Worm (Caenorhabditis elegans) whole organism, L2 larva: ENCODE results near the gene F55A11.1.
A peak's percentile ranks its signal among the peaks of the same experiment; 100 is the strongest.

ENCODE experiments used
- C34F6.9 ChIP-seq: fragments of 150-350 bp; optimal IDR thresholded peaks from 2 replicates; lab custom pipeline; 2014; ENCODE audit warnings: missing biosample characterization, missing genetic modification characterization
- R02D3.7 ChIP-seq: fragments of 150-350 bp; optimal IDR thresholded peaks from 2 replicates; lab custom pipeline; 2014; ENCODE audit warnings: missing biosample characterization, missing genetic modification characterization
- Y55F3AM.14 ChIP-seq: fragments of 200-800 bp; sonication (Bioruptor generic); optimal IDR thresholded peaks from 2 replicates; lab custom pipeline; 2018; ENCODE audit warnings: mild to moderate bottlenecking, missing genetic modification characterization, missing compliant biosample characterization
- aly-2 ChIP-seq: fragments of 150-350 bp; optimal IDR thresholded peaks from 2 replicates; lab custom pipeline; 2014; ENCODE audit warnings: missing biosample characterization, missing genetic modification characterization
- ceh-16 ChIP-seq: fragments of 150-350 bp; optimal IDR thresholded peaks from 2 replicates; lab custom pipeline; 2014; ENCODE audit warnings: missing biosample characterization, missing genetic modification characterization
- crh-2 ChIP-seq: sonication (generic microtip); optimal IDR thresholded peaks from 2 replicates; lab custom pipeline; 2017; ENCODE audit warnings: missing biosample characterization, missing genetic modification characterization
- dmd-4 ChIP-seq: sonication (generic microtip); optimal IDR thresholded peaks from 2 replicates; lab custom pipeline; 2017; ENCODE audit warnings: missing biosample characterization, missing genetic modification characterization
- egl-27 ChIP-seq: sonication (generic microtip); optimal IDR thresholded peaks from 3 replicates; lab custom pipeline; 2017; ENCODE audit warnings: missing biosample characterization, missing genetic modification reagents, missing genetic modification characterization
- fos-1 ChIP-seq: fragments of 150-350 bp; optimal IDR thresholded peaks from 2 replicates; lab custom pipeline; 2014; ENCODE audit warnings: missing biosample characterization, missing genetic modification characterization
- gmeb-1 ChIP-seq: fragments of 150-350 bp; optimal IDR thresholded peaks from 2 replicates; lab custom pipeline; 2014; ENCODE audit warnings: missing biosample characterization, missing genetic modification characterization
- lin-11 ChIP-seq: fragments of 150-350 bp; sonication (generic microtip); optimal IDR thresholded peaks from 2 replicates; lab custom pipeline; 2014; ENCODE audit warnings: missing biosample characterization, missing genetic modification characterization, inconsistent platforms, mixed read lengths
- lin-39 ChIP-seq: fragments of 150-350 bp; optimal IDR thresholded peaks from 2 replicates; lab custom pipeline; 2014; ENCODE audit warnings: missing biosample characterization, missing genetic modification reagents, missing genetic modification characterization
- lsy-2 ChIP-seq, 2 experiments: fragments of 150-350 bp in 1 of 2; sonication (generic microtip) in 1 of 2; optimal IDR thresholded peaks; 2 replicates each; lab custom pipeline; 2014 to 2017; ENCODE audit warnings: missing biosample characterization in 2 of 2, missing genetic modification characterization in 2 of 2
- mbf-1 ChIP-seq: sonication (generic microtip); optimal IDR thresholded peaks from 2 replicates; lab custom pipeline; 2017; ENCODE audit warnings: missing biosample characterization, missing genetic modification characterization
- mdl-1 ChIP-seq, 2 experiments: fragments of 150-350 bp in 1 of 2; sonication (generic microtip) in 1 of 2; optimal IDR thresholded peaks; 2 replicates each; lab custom pipeline; 2017; ENCODE audit warnings: missing biosample characterization in 2 of 2, missing genetic modification characterization in 2 of 2
- nhr-10 ChIP-seq: sonication (generic microtip); optimal IDR thresholded peaks from 2 replicates; lab custom pipeline; 2017; ENCODE audit warnings: missing biosample characterization, missing genetic modification characterization
- nhr-11 ChIP-seq: fragments of 150-350 bp; optimal IDR thresholded peaks from 2 replicates; lab custom pipeline; 2014; ENCODE audit warnings: missing biosample characterization, missing genetic modification characterization
- nhr-12 ChIP-seq: fragments of 150-350 bp; optimal IDR thresholded peaks from 2 replicates; lab custom pipeline; 2014; ENCODE audit warnings: missing biosample characterization, missing genetic modification characterization
- nhr-21 ChIP-seq: fragments of 150-350 bp; optimal IDR thresholded peaks from 2 replicates; lab custom pipeline; 2014; ENCODE audit warnings: missing biosample characterization, missing genetic modification characterization
- nhr-237 ChIP-seq: fragments of 150-350 bp; optimal IDR thresholded peaks from 2 replicates; lab custom pipeline; 2014; ENCODE audit warnings: missing biosample characterization, missing genetic modification characterization
- nhr-6 ChIP-seq: fragments of 150-350 bp; optimal IDR thresholded peaks from 2 replicates; lab custom pipeline; 2014; ENCODE audit warnings: missing biosample characterization, missing genetic modification characterization
- peb-1 ChIP-seq: fragments of 150-350 bp; optimal IDR thresholded peaks from 2 replicates; lab custom pipeline; 2014; ENCODE audit warnings: missing biosample characterization, missing genetic modification characterization
- sma-3 ChIP-seq: sonication (generic microtip); optimal IDR thresholded peaks from 2 replicates; lab custom pipeline; 2016; ENCODE audit warnings: missing genetic modification reagents, missing genetic modification characterization, missing compliant biosample characterization
- sma-9 ChIP-seq, 2 experiments: fragments of 150-350 bp in 1 of 2; sonication (generic microtip) in 1 of 2; optimal IDR thresholded peaks; 2 replicates each; lab custom pipeline; 2014 to 2016; ENCODE audit warnings: missing genetic modification characterization in 2 of 2, mild to moderate bottlenecking in 1 of 2, missing biosample characterization in 1 of 2, missing compliant biosample characterization in 1 of 2, missing genetic modification reagents in 1 of 2, moderate library complexity in 1 of 2
- unc-55 ChIP-seq: fragments of 150-350 bp; sonication (generic microtip); optimal IDR thresholded peaks from 3 replicates; lab custom pipeline; 2014; ENCODE audit warnings: missing biosample characterization, missing genetic modification reagents, missing genetic modification characterization
- ztf-1 ChIP-seq: fragments of 200-800 bp; sonication (Bioruptor generic); conservative IDR thresholded peaks from 2 replicates; pipeline ENCODE4 v1.3.6; 2022; ENCODE audit warnings: missing genetic modification characterization, missing compliant biosample characterization
- ztf-11 ChIP-seq: sonication (generic microtip); optimal IDR thresholded peaks from 2 replicates; lab custom pipeline; 2017; ENCODE audit warnings: missing biosample characterization, missing genetic modification characterization
- ztf-4 ChIP-seq: fragments of 150-350 bp; optimal IDR thresholded peaks from 2 replicates; lab custom pipeline; 2014; ENCODE audit warnings: missing biosample characterization, missing genetic modification characterization

The F55A11.1 gene

DNA sequence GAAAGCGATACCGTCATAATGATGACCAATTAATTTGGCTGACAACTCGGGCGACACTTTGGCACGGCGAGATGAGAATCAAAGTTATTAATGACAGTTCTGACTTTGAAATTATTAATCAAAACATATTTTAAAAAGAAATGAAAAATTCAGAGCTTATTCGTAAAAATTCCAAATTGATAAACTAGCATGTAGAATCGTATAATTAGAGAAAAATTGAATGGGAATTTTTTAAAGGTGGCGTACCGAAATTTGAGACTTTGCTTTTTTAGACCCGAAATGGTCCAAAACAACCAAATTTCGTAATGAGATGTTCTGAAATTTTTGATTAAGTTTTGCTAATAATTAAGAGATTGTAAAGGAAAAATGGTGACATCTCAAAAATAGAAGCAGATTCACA, 38.2 kb downstream of the F55A11.1 start, which contains the start of gene daf-11:
Gene daf-11 (minus strand): TSS at position 101 of the 400 bp plus-strand sequence.
- TF ChIP-seq mdl-1 (tag; optimal IDR thresholded peaks at IDR 0.05; lab: Kevin White, UChicago) = no peak
- no peak for TF ChIP-seq mbf-1 (tag; lab: Kevin White, UChicago)
- TF ChIP-seq sma-9 (GFP tag; optimal IDR thresholded peaks at IDR 0.05; lab: Kevin White, UChicago) = no peak
- no peak for TF ChIP-seq sma-9 (tag; optimal IDR thresholded peaks at IDR 0.05; lab: Kevin White, UChicago)
- no peak for TF ChIP-seq lsy-2 (tag; optimal IDR thresholded peaks at IDR 0.05; lab: Kevin White, UChicago)
- TF ChIP-seq ztf-4 = no peak
- TF ChIP-seq nhr-10 (tag; lab: Kevin White, UChicago) = no peak
- no peak for TF ChIP-seq nhr-237 (tag; lab: Kevin White, UChicago)
- no peak for TF ChIP-seq unc-55 (GFP tag; lab: Kevin White, UChicago)
- no peak for TF ChIP-seq sma-3
- TF ChIP-seq nhr-6 (tag; lab: Kevin White, UChicago) = no peak
- no peak for TF ChIP-seq egl-27 (tag; lab: Kevin White, UChicago)
- no peak for TF ChIP-seq R02D3.7 (tag; lab: Kevin White, UChicago)
- TF ChIP-seq lin-39 (tag; lab: Kevin White, UChicago) = no peak
- TF ChIP-seq C34F6.9 (tag; lab: Kevin White, UChicago) = no peak

- TF ChIP-seq ztf-1 (GFP tag; lab: Robert Waterston, UW) = no peak
- TF ChIP-seq lin-11 = no peak
- no peak for TF ChIP-seq ztf-4
- TF ChIP-seq Y55F3AM.14 (GFP tag; lab: Kevin White, UChicago) = no peak
- no peak for TF ChIP-seq nhr-21 (tag; lab: Kevin White, UChicago)
These were observed 41.3 kb downstream of the F55A11.1 start for ce11 chrV:11722858-11723257.

ce11 chrV:11716930-11717329, 47.3 kb downstream of the F55A11.1 start:
- TF ChIP-seq fos-1 (tag; lab: Kevin White, UChicago) = peak; percentile 36
- TF ChIP-seq nhr-6 (tag; lab: Kevin White, UChicago) = no peak

DNA sequence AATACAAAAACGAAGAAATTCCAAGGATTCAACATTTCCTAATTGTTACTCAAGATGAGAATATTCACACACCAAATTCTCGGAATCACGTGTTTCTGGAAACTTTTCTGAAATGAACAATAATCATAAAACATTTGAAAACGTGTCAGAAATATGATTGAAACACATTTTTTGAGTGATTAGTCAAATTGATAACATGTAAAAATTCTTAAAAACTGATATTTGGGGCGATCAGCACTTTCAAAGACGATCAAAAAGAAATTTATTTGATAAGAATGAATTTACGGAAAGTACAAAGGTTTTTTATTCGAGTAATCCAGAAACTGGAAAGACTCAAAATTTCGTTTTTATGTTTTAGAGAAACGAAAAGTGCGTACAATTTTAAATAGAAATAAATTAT, 48.4 kb downstream of the F55A11.1 start, which contains the start of gene tre-3:
Gene tre-3 (minus strand): TSS at position 107 of the 400 bp plus-strand sequence.
- TF ChIP-seq peb-1 (tag; lab: Kevin White, UChicago) (no peak), aly-2 (tag; lab: Kevin White, UChicago) (no peak), lsy-2 (tag; optimal IDR thresholded peaks at IDR 0.05; lab: Kevin White, UChicago) (no peak), gmeb-1 (tag; lab: Kevin White, UChicago) (no peak), unc-55 (GFP tag; lab: Kevin White, UChicago) (no peak), nhr-12 (tag; lab: Kevin White, UChicago) (no peak), nhr-11 (tag; lab: Kevin White, UChicago) (no peak), egl-27 (tag; lab: Kevin White, UChicago) (no peak), Y55F3AM.14 (GFP tag; lab: Kevin White, UChicago) (no peak), dmd-4 (tag; lab: Kevin White, UChicago) (no peak), nhr-6 (tag; lab: Kevin White, UChicago) (no peak), sma-9 (GFP tag; optimal IDR thresholded peaks at IDR 0.05; lab: Kevin White, UChicago) (no peak), sma-9 (tag; optimal IDR thresholded peaks at IDR 0.05; lab: Kevin White, UChicago) (no peak), nhr-237 (tag; lab: Kevin White, UChicago) (no peak), mbf-1 (tag; lab: Kevin White, UChicago) (no peak), fos-1 (tag; lab: Kevin White, UChicago) (no peak), R02D3.7 (tag; lab: Kevin White, UChicago) (no peak), ztf-11 (no peak), ceh-16 (tag; lab: Kevin White, UChicago) (no peak), crh-2 (no peak)
